Worm (Caenorhabditis elegans): Measurements from ENCODE around the gene vps-15.

Gene vps-15

DNA sequence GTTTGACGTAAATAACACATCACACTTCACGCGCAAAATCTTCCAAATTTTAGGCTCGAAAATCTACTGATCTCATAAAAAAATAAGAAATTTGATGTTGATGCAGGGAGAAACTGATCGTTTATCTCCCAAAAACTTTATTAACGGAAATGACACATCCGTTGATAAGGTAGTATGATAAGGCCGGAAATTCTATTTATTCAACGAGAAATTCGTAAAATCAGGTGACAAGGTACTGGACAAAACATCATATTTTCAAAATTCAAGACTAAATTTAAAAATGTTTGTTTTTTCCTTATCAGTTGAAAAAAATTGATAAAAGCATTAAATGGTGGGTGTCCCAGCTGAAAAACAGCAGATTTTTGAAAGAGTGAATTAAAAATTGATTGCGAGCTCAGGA, 55.8 kb downstream of the vps-15 start:
- no peak for TF ChIP-seq flt-1 (GFP tag; IDR thresholded peaks at IDR 0.05)
- no peak for TF ChIP-seq scrt-1 (GFP tag; IDR thresholded peaks at IDR 0.05)
- no peak for TF ChIP-seq ets-7 (tag; optimal IDR thresholded peaks at IDR 0.05)
- no peak for TF ChIP-seq hmbx-1 (tag; optimal IDR thresholded peaks at IDR 0.05)
- no peak for TF ChIP-seq ama-1 (optimal IDR thresholded peaks at IDR 0.05)
- no peak for TF ChIP-seq B0310.2 (tag; optimal IDR thresholded peaks at IDR 0.05)
- TF ChIP-seq sea-1 (GFP tag; conservative IDR thresholded peaks at IDR 0.05), result no peak
- TF ChIP-seq tbx-11 (GFP tag; IDR thresholded peaks at IDR 0.05), result no peak
- TF ChIP-seq F13C5.2 (tag; optimal IDR thresholded peaks at IDR 0.05), result no peak
- no peak for TF ChIP-seq hnd-1 (tag; optimal IDR thresholded peaks at IDR 0.05)
- TF ChIP-seq hmg-4 (GFP tag; optimal IDR thresholded peaks at IDR 0.05), result no peak
- TF ChIP-seq pes-1 (GFP tag; IDR thresholded peaks at IDR 0.05), result no peak
- TF ChIP-seq tbx-37 (GFP tag; conservative IDR thresholded peaks at IDR 0.05), result no peak
